Fruit fly (Drosophila melanogaster): ENCODE measurements around the gene Rrp40.

Rrp40 gene

DNA sequence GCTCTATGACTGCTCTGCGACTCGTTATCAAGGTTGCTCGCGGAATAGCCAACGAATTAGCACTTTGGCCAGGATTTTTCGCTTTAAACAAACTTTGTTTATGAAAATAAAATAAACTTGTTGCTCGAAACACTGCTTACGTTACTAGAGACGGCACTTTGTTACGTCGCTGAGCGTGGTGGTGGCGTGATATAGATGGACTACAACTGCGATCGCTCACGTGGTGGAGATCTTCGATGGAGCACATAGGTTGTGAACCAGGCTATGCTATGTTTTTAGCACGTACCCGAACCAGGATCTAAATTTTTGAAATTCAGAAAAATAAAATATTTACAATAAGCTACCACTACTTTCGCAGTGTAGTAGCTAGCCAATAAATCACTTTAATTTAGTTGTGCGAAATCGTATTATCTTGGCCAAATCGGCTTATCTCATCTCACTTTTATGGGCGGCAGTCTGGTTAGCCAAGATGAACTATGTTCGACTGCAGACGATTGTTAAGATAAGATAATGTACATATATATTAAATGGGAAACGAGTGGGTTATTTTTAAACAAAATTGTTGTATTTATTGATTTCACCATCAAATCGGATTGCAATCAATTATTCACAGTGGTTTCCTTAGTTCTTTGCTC lies 12.7 kb upstream of the Rrp40 start, which contains the start of gene frtz (continued):
- TF ChIP-seq ab (GFP tag; optimal IDR thresholded peaks at IDR 0.05), result no peak
- peak; percentile 15; the same call in 1 of the 2 replicates for TF ChIP-seq chm (GFP tag; IDR thresholded peaks at IDR 0.05)
- peak; percentile 24 for TF ChIP-seq jumu (GFP tag; optimal IDR thresholded peaks at IDR 0.05)
- TF ChIP-seq wdn (GFP tag; IDR thresholded peaks at IDR 0.05), result 0 out of 2 replicates have a peak, but pooled peaks have one; percentile 9
- peak; percentile 73 for TF ChIP-seq CG15514 (GFP tag; optimal IDR thresholded peaks at IDR 0.05)
- no peak for TF ChIP-seq insv (GFP tag; optimal IDR thresholded peaks at IDR 0.05)
- TF ChIP-seq CG10959 (GFP tag; IDR thresholded peaks at IDR 0.05), result no peak
- TF ChIP-seq Atf6 (GFP tag; IDR thresholded peaks at IDR 0.05), result no peak
- peak in 1 of 2 experiments; percentile 33 for TF ChIP-seq chif (GFP tag; optimal IDR thresholded peaks at IDR 0.05)
- TF ChIP-seq sug (tag; optimal IDR thresholded peaks at IDR 0.05), result peak; percentile 46
- no peak for TF ChIP-seq CG30403 (GFP tag; optimal IDR thresholded peaks at IDR 0.05)
- TF ChIP-seq CG7357 (GFP tag; IDR thresholded peaks at IDR 0.05), result no peak
- TF ChIP-seq Meics (GFP tag; optimal IDR thresholded peaks at IDR 0.05), result no peak
- TF ChIP-seq run (tag; optimal IDR thresholded peaks at IDR 0.05), result no peak
- TF ChIP-seq CG3847 (GFP tag; IDR thresholded peaks at IDR 0.05), result peak; percentile 19; the same call in 1 of the 2 replicates
- TF ChIP-seq nau (GFP tag; optimal IDR thresholded peaks at IDR 0.05), result no peak
- peak; percentile 83 for TF ChIP-seq CG6791 (GFP tag; IDR thresholded peaks at IDR 0.05; ENCODE audit: partially characterized antibody)
- TF ChIP-seq zfh2 (GFP tag; optimal IDR thresholded peaks at IDR 0.05), result no peak
- peak in 1 of 2 experiments; percentile 44 for TF ChIP-seq dpn (GFP tag; optimal IDR thresholded peaks at IDR 0.05)
- no peak for TF ChIP-seq CG11093 (GFP tag; IDR thresholded peaks at IDR 0.05)
- TF ChIP-seq CrebB (tag; optimal IDR thresholded peaks at IDR 0.05), result no peak
- TF ChIP-seq twi (tag; optimal IDR thresholded peaks at IDR 0.05), result no peak
- peak; percentile 61 for TF ChIP-seq stwl (tag; optimal IDR thresholded peaks at IDR 0.05)
- TF ChIP-seq Vsx1 (GFP tag; optimal IDR thresholded peaks at IDR 0.05), result no peak
- TF ChIP-seq CG6854 (GFP tag; optimal IDR thresholded peaks at IDR 0.05), result no peak
- no peak for TF ChIP-seq lab (GFP tag; optimal IDR thresholded peaks at IDR 0.05)
- peak; percentile 87 for TF ChIP-seq pzg (GFP tag; optimal IDR thresholded peaks at IDR 0.05)
- TF ChIP-seq tna (GFP tag; IDR thresholded peaks at IDR 0.05; ENCODE audit: partially characterized antibody), result peak; percentile 53; the same call in 1 of the 2 replicates
- peak; percentile 19; the same call in 1 of the 2 replicates for TF ChIP-seq CG32532 (GFP tag; IDR thresholded peaks at IDR 0.05)
- TF ChIP-seq NC2β (GFP tag; optimal IDR thresholded peaks at IDR 0.05), result no peak
- no peak for TF ChIP-seq sc (optimal IDR thresholded peaks at IDR 0.05)
- TF ChIP-seq sc (GFP tag; optimal IDR thresholded peaks at IDR 0.05), result no peak
- TF ChIP-seq cad (GFP tag; optimal IDR thresholded peaks at IDR 0.05), result no peak
- TF ChIP-seq CG42726 (GFP tag; IDR thresholded peaks at IDR 0.05; ENCODE audit: partially characterized antibody), result peak; percentile 82
- TF ChIP-seq Myb (GFP tag; optimal IDR thresholded peaks at IDR 0.05), result peak; percentile 31
- no peak for TF ChIP-seq CG16863 (GFP tag; optimal IDR thresholded peaks at IDR 0.05)
- no peak for TF ChIP-seq CG30431 (GFP tag; optimal IDR thresholded peaks at IDR 0.05)
- no peak for TF ChIP-seq cg (GFP tag; optimal IDR thresholded peaks at IDR 0.05)
- peak; percentile 79 for TF ChIP-seq MBD-R2 (GFP tag; IDR thresholded peaks at IDR 0.05)
- TF ChIP-seq unc-4 (GFP tag; IDR thresholded peaks at IDR 0.05; ENCODE audit: partially characterized antibody), result peak; percentile 82
- TF ChIP-seq CG16813 (GFP tag; IDR thresholded peaks at IDR 0.05; ENCODE audit: partially characterized antibody), result peak; percentile 86
- TF ChIP-seq CG9797 (GFP tag; optimal IDR thresholded peaks at IDR 0.05), result peak; percentile 55
- no peak for TF ChIP-seq Drgx (GFP tag; IDR thresholded peaks at IDR 0.05)
- no peak for TF ChIP-seq CG3065 (GFP tag; optimal IDR thresholded peaks at IDR 0.05)

All from whole organism, embryonic.